Fruit fly (Drosophila melanogaster) whole organism, embryonic: ENCODE measurements around the gene CG10560.

Experiments
- Abd-B ChIP-seq: fragments of 200-800 bp; sonication (Bioruptor generic); optimal IDR thresholded peaks from 2 replicates; lab custom pipeline; 2018; ENCODE audit warnings: missing biosample characterization, mild to moderate bottlenecking, missing genetic modification characterization, moderate library complexity
- BtbVII ChIP-seq: fragments of 200-800 bp; sonication (Bioruptor generic); optimal IDR thresholded peaks from 3 replicates; lab custom pipeline; 2017; ENCODE audit warnings: missing biosample characterization, mild to moderate bottlenecking, missing genetic modification characterization
- CG11723 ChIP-seq: fragments of 200-800 bp; sonication (Bioruptor generic); optimal IDR thresholded peaks from 2 replicates; lab custom pipeline; 2017; ENCODE audit warnings: missing biosample characterization, mild to moderate bottlenecking, missing genetic modification characterization
- CG1233 ChIP-seq: fragments of 200-800 bp; sonication (Bioruptor generic); optimal IDR thresholded peaks from 4 replicates; lab custom pipeline; 2018; ENCODE audit warnings: missing biosample characterization, mild to moderate bottlenecking, missing genetic modification characterization
- CG8388 ChIP-seq: fragments of 200-800 bp; sonication (Bioruptor generic); optimal IDR thresholded peaks from 2 replicates; lab custom pipeline; 2019; ENCODE audit warnings: missing biosample characterization, mild to moderate bottlenecking, missing genetic modification characterization, moderate library complexity
- Kr ChIP-seq: fragments of 200-800 bp; sonication (Bioruptor generic); optimal IDR thresholded peaks from 2 replicates; lab custom pipeline; 2017; ENCODE audit warnings: missing biosample characterization, mild to moderate bottlenecking, missing genetic modification characterization
- Spps ChIP-seq: fragments of 200-800 bp; sonication (Bioruptor generic); optimal IDR thresholded peaks from 2 replicates; lab custom pipeline; 2018; ENCODE audit warnings: missing biosample characterization, mild to moderate bottlenecking, missing genetic modification characterization
- bowl ChIP-seq: fragments of 200-800 bp; sonication (Bioruptor generic); IDR thresholded peaks from 2 replicates; pipeline ENCODE4 v1.3.6; 2022; ENCODE audit warnings: missing biosample characterization, missing genetic modification characterization
- ken ChIP-seq: fragments of 200-800 bp; sonication (Bioruptor generic); IDR thresholded peaks from 3 replicates; pipeline ENCODE4 v1.3.6; 2022; ENCODE audit warnings: missing biosample characterization, missing genetic modification characterization
- usp ChIP-seq: fragments of >200 bp; optimal IDR thresholded peaks from 2 replicates; lab custom pipeline; 2017; ENCODE audit warnings: missing biosample characterization, missing genetic modification characterization

DNA sequence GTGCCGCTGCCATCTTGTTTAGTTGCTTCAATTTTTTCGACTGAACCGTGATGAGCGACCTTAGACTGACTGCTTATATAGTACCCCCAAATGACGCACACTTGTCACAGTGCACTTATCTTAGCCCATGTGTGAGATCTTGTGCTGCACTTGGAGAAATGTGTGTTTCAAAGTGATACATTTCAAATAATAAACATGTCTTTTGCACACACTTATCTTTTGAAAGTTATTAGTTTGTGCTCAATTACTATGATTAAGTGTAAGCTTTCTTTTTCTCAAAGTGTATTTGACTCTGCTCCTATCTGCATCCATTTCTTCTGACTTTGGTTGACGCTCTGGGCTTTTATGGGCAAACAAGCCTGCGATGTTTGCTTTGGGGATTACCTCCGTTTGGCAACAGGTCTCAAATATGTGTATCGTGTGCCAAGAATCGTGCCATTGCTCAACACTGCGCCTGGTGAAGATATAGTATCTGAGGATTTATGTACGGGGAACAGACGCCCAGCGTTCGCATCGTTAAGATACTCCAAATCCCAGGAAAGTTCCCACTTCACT, 40.0 kb downstream of the CG10560 start, which contains the start of gene CG10514:
- TF ChIP-seq BtbVII (GFP tag; lab: Kevin White, UChicago) (no peak), Abd-B (GFP tag; lab: Kevin White, UChicago) (no peak), Spps (tag; lab: Kevin White, UChicago) (no peak), CG8388 (GFP tag; lab: Kevin White, UChicago) (no peak), Kr (GFP tag; lab: Kevin White, UChicago) (no peak), CG1233 (no peak), ken (no peak), CG11723 (no peak), usp (GFP tag; lab: Kevin White, UChicago) (no peak), bowl (GFP tag; lab: Robert Waterston, UW) (no peak)
